Worm (Caenorhabditis elegans): ENCODE measurements around the gene clec-21.
"Not testable (repeated sequence)": the region's sequence is repeated elsewhere in the genome, so short reads cannot be mapped to it uniquely, and the experiment has no call there.

Gene clec-21

DNA sequence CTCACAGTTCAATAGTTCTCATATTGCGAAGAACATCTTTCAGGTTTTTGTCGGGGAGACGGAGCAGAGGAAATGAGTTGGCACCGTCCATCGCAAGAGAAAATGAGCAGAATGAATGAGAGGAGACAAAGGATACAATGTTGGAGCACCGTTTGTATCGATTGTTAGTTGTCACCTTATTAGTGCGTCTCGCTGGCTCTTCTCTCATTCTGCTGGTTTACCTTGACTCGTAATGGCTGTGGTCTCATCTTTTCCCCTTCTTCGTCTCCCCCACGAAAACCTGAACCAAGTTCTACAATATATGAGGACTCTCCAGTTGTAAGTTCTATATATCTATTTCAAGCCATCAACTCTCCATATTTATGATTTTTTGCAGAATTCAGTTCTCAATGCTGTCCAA, 27.8 kb downstream of the clec-21 start, which contains the start of the genes fbxb-54 and fbxb-50:
fbxb-54 (minus strand) TSS at position 101 of the 400 bp plus-strand sequence.
fbxb-50 (plus strand) TSS at position 227 of the 400 bp plus-strand sequence.
- TF ChIP-seq nhr-237 (tag; optimal IDR thresholded peaks at IDR 0.05); pha-4 (tag; optimal IDR thresholded peaks at IDR 0.05); ces-1 (GFP tag; optimal IDR thresholded peaks at IDR 0.05): not testable (repeated sequence)

DNA sequence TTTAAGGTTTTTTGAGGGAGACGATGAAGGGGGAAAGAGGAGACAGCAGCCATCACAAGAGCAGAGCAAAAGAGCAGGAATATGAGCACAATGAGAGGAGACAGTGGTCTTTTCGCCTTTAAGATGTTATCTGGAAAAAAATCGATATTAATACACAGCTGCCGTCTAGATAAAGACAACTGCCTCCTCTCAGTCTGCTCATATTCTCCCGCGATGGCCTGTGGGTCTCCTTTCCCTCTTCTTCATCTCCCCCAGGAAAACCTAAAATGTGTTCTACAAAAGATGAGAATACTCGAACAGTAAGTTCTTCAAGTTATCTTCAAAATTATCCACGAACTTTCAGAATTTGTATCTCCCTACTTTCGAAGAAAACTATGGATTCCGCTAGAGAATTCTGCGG, 33.5 kb downstream of the clec-21 start, which contains the start of the genes fbxb-52 and fbxb-51:
fbxb-52 (minus strand) TSS at position 101 of the 400 bp plus-strand sequence.
fbxb-51 (plus strand) TSS at position 212 of the 400 bp plus-strand sequence.
- no peak for TF ChIP-seq tbx-8 (GFP tag; optimal IDR thresholded peaks at IDR 0.05)
- TF ChIP-seq sem-2 (GFP tag; optimal IDR thresholded peaks at IDR 0.05) = no peak
- no peak for TF ChIP-seq zip-8 (tag; optimal IDR thresholded peaks at IDR 0.05)
- no peak for TF ChIP-seq nhr-12 (tag; optimal IDR thresholded peaks at IDR 0.05)
- TF ChIP-seq cnd-1 (tag; optimal IDR thresholded peaks at IDR 0.05) = no peak
- TF ChIP-seq sptf-1 (tag; optimal IDR thresholded peaks at IDR 0.05) = no peak
- TF ChIP-seq ceh-39 (tag; optimal IDR thresholded peaks at IDR 0.05) = no peak
- TF ChIP-seq unc-120 (tag; optimal IDR thresholded peaks at IDR 0.05; ENCODE audit: poor library complexity, severe bottlenecking) = no peak
- TF ChIP-seq elt-3 (tag; optimal IDR thresholded peaks at IDR 0.05) = no peak
- no peak for TF ChIP-seq ces-1 (GFP tag; optimal IDR thresholded peaks at IDR 0.05)
- no peak for TF ChIP-seq blmp-1 (tag; optimal IDR thresholded peaks at IDR 0.05)

ce11 chrII:1545625-1546024, 38.4 kb downstream of the clec-21 start, which contains the start of gene K05F6.12:
K05F6.12 (plus strand) TSS chrII:1545925.
- no peak for TF ChIP-seq ceh-43 (GFP tag; optimal IDR thresholded peaks at IDR 0.05)
- TF ChIP-seq drap-1 (GFP tag; optimal IDR thresholded peaks at IDR 0.05) = no peak
- TF ChIP-seq cnd-1 (tag; optimal IDR thresholded peaks at IDR 0.05) = no peak
- no peak for TF ChIP-seq mep-1 (tag; optimal IDR thresholded peaks at IDR 0.05)
- TF ChIP-seq tbx-8 (GFP tag; optimal IDR thresholded peaks at IDR 0.05) = no peak
- TF ChIP-seq flh-1 (GFP tag; optimal IDR thresholded peaks at IDR 0.05) = no peak
- TF ChIP-seq sptf-1 (tag; optimal IDR thresholded peaks at IDR 0.05) = no peak
- TF ChIP-seq zip-8 (tag; optimal IDR thresholded peaks at IDR 0.05) = no peak
- no peak for TF ChIP-seq snpc-4 (tag; optimal IDR thresholded peaks at IDR 0.05)
- no peak for TF ChIP-seq unc-62 (GFP tag; optimal IDR thresholded peaks at IDR 0.05)
- TF ChIP-seq lsy-2 (tag; optimal IDR thresholded peaks at IDR 0.05) = no peak
- TF ChIP-seq ztf-11 (tag; optimal IDR thresholded peaks at IDR 0.05) = no peak
- TF ChIP-seq nhr-237 (tag; optimal IDR thresholded peaks at IDR 0.05) = no peak
- no peak for TF ChIP-seq unc-39 (tag; optimal IDR thresholded peaks at IDR 0.05)
- TF ChIP-seq ceh-39 (tag; optimal IDR thresholded peaks at IDR 0.05) = no peak
- TF ChIP-seq unc-120 (tag; optimal IDR thresholded peaks at IDR 0.05; ENCODE audit: poor library complexity, severe bottlenecking) = no peak
- TF ChIP-seq nhr-2 (tag; optimal IDR thresholded peaks at IDR 0.05) = no peak
- TF ChIP-seq nhr-12 (tag; optimal IDR thresholded peaks at IDR 0.05) = no peak
- TF ChIP-seq M03D4.4 (tag; optimal IDR thresholded peaks at IDR 0.05) = no peak

DNA sequence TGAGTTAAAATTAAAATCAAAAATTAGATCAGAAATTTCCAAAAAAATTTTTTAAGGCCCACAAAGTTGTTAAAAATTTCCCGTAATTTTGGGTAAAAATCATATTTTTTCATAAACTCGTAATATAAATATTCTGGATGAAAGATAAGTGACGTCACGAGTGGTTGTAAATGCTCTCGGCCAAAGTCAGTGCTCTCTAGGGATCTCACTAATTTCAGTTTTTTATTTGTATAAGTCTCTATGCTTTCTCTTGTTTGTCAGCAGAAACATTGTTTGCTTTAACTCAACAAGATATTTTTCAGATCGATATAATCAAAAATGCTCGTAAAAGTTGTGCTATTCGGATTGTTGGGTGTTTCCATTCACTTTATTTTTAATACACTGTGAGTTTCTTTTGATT, 40.9 kb downstream of the clec-21 start, which contains the start of gene K05F6.4:
K05F6.4 (plus strand) TSS at position 301 of the 400 bp plus-strand sequence.
- TF ChIP-seq lin-13 (tag; optimal IDR thresholded peaks at IDR 0.05); lin-32 (GFP tag; optimal IDR thresholded peaks at IDR 0.05); ceh-43 (GFP tag; optimal IDR thresholded peaks at IDR 0.05): not testable (repeated sequence)

DNA sequence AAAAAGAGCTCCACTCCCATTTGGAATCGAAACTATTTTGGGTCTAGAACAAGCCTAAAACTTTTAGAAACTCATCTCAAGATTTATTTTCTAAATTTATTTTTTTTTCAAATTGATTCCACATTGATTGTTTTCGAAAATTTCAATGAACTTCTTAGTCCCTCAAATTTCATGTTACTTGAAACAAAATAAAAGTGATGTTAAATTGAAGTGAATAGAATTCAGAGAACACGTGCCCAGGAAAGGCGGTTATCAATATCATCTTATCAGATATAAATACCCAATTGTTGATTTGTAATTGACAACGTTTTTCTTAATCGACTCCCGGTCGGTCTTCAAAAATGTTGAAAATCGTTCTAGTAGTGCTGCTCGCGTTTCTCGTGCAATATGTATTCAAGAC, 43.4 kb downstream of the clec-21 start, which contains the start of gene poml-4:
poml-4 (plus strand) TSS at position 301 of the 400 bp plus-strand sequence.
- TF ChIP-seq nhr-12, mab-5, sptf-1 (tag; optimal IDR thresholded peaks at IDR 0.05): not testable (repeated sequence)

DNA sequence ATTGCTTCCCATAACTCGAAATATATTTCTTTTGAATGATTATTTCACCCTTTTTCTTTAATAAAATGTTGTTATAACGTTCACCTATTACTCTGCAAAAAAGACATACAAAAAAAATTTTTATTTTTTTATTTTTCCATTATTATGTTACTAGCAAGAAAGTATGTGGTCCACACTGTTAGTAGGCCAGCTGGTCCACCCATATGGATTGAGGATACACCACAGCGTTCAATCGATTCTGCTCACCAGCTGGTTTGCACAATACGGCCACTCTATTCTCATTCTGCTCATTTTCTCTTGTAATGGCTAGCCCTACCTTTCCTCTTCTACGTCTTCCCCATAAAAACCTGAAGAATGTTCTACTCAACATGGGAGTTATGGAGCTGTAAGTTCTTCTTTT, 45.5 kb downstream of the clec-21 start, which contains the start of gene fbxb-44:
fbxb-44 (plus strand) TSS at position 301 of the 400 bp plus-strand sequence.
- TF ChIP-seq cnd-1 (tag; optimal IDR thresholded peaks at IDR 0.05) (peak; percentile 34), blmp-1 (tag; optimal IDR thresholded peaks at IDR 0.05) (no peak)

ce11 chrII:1537321-1537720, 46.7 kb downstream of the clec-21 start, which contains the start of gene fbxb-42:
fbxb-42 (plus strand) TSS chrII:1537621.
- TF ChIP-seq nhr-76 (tag; optimal IDR thresholded peaks at IDR 0.05) (no peak), cnd-1 (tag; optimal IDR thresholded peaks at IDR 0.05) (peak; percentile 48), tbx-8 (GFP tag; optimal IDR thresholded peaks at IDR 0.05) (no peak), unc-120 (tag; optimal IDR thresholded peaks at IDR 0.05; ENCODE audit: poor library complexity, severe bottlenecking) (no peak), ces-1 (GFP tag; optimal IDR thresholded peaks at IDR 0.05) (no peak), ham-2 (GFP tag; optimal IDR thresholded peaks at IDR 0.05) (no peak), lsy-2 (tag; optimal IDR thresholded peaks at IDR 0.05) (no peak)
